Worm (Caenorhabditis elegans): ENCODE results near the gene R186.8.
A peak's percentile ranks its signal among the peaks of the same experiment; 100 is the strongest.

R186.8 gene

ce11 chrV:12970575-12971160 lies 2.9 kb upstream of the R186.8 start, which contains the start of gene pnn-1:
Gene pnn-1 (plus strand): TSS chrV:12971110.
- peak; percentile 28 to 84 for TF ChIP-seq lsy-2 (tag; optimal IDR thresholded peaks at IDR 0.05)
- TF ChIP-seq C34F6.9 (tag; optimal IDR thresholded peaks at IDR 0.05): peak; percentile 45
- peak; percentile 4 for TF ChIP-seq crh-2 (tag; optimal IDR thresholded peaks at IDR 0.05)
- no peak for TF ChIP-seq ZK546.5 (tag; optimal IDR thresholded peaks at IDR 0.05)
- peak; percentile 55 for TF ChIP-seq unc-55 (GFP tag; optimal IDR thresholded peaks at IDR 0.05)
- no peak for TF ChIP-seq dmd-4 (tag; optimal IDR thresholded peaks at IDR 0.05)
- TF ChIP-seq mab-5 (tag; optimal IDR thresholded peaks at IDR 0.05): no peak
- TF ChIP-seq ztf-4 (tag; optimal IDR thresholded peaks at IDR 0.05): no peak
- peak; percentile 1 for TF ChIP-seq sma-9 (GFP tag; optimal IDR thresholded peaks at IDR 0.05)
- TF ChIP-seq sma-9 (tag; optimal IDR thresholded peaks at IDR 0.05): no peak
- TF ChIP-seq lin-13 (GFP tag; optimal IDR thresholded peaks at IDR 0.05): peak; percentile 58
- peak; percentile 61 for TF ChIP-seq nhr-25 (tag; optimal IDR thresholded peaks at IDR 0.05)
- peak; percentile 28 for TF ChIP-seq nhr-129 (tag; optimal IDR thresholded peaks at IDR 0.05)
- no peak for TF ChIP-seq ama-1 (optimal IDR thresholded peaks at IDR 0.05)
- TF ChIP-seq peb-1 (tag; optimal IDR thresholded peaks at IDR 0.05): no peak
- peak; percentile 26 for TF ChIP-seq sem-4 (tag; optimal IDR thresholded peaks at IDR 0.05)

ce11 chrV:12968555-12968954 lies 773 bp upstream of the R186.8 start, which contains the start of gene lin-46:
Gene lin-46 (plus strand): TSS chrV:12968855.
- TF ChIP-seq peb-1 (tag; optimal IDR thresholded peaks at IDR 0.05) (no peak), zag-1 (tag; optimal IDR thresholded peaks at IDR 0.05) (no peak), F13H6.1 (tag; optimal IDR thresholded peaks at IDR 0.05) (no peak), sma-9 (GFP tag; optimal IDR thresholded peaks at IDR 0.05) (no peak), sma-9 (tag; optimal IDR thresholded peaks at IDR 0.05) (no peak), ZK546.5 (tag; optimal IDR thresholded peaks at IDR 0.05) (no peak), nhr-12 (tag; optimal IDR thresholded peaks at IDR 0.05) (no peak), dmd-4 (tag; optimal IDR thresholded peaks at IDR 0.05) (no peak), blmp-1 (tag; optimal IDR thresholded peaks at IDR 0.05; ENCODE audit: insufficient read depth) (no peak), nhr-237 (tag; optimal IDR thresholded peaks at IDR 0.05) (no peak), nhr-6 (tag; optimal IDR thresholded peaks at IDR 0.05) (no peak), nhr-11 (tag; optimal IDR thresholded peaks at IDR 0.05) (no peak), sem-4 (tag; optimal IDR thresholded peaks at IDR 0.05) (no peak), lin-39 (tag; optimal IDR thresholded peaks at IDR 0.05) (no peak), mab-5 (tag; optimal IDR thresholded peaks at IDR 0.05) (no peak), nhr-21 (tag; optimal IDR thresholded peaks at IDR 0.05) (no peak), C34F6.9 (tag; optimal IDR thresholded peaks at IDR 0.05) (no peak), ceh-82 (tag; optimal IDR thresholded peaks at IDR 0.05) (no peak), unc-55 (GFP tag; optimal IDR thresholded peaks at IDR 0.05) (no peak), snpc-4 (tag; optimal IDR thresholded peaks at IDR 0.05) (no peak), mdl-1 (tag; optimal IDR thresholded peaks at IDR 0.05) (no peak)

DNA sequence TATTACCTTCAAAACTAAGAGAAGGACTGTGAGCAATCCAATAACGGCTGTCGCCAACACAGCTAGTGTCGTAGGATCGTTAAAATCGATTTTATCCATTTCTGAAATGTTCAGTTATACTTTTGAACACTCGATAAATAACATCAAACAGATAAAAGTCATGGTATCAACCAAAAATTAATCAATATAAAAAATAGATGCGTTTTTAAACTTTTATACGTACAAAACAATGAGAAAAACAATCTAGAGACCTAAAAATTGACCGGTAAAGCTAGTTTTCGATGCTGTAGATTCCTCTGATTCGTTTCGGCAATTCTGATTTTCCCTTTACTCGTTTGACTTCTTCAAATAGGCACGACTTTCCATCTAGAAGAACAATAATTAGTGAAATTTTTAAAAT lies 672 bp downstream of the R186.8 start, which contains the start of gene R186.3:
R186.3 (minus strand) TSS at position 101 of the 400 bp plus-strand sequence.
- TF ChIP-seq sem-4 (tag; optimal IDR thresholded peaks at IDR 0.05) (no peak), gmeb-1 (tag; optimal IDR thresholded peaks at IDR 0.05) (no peak), peb-1 (tag; optimal IDR thresholded peaks at IDR 0.05) (no peak), nhr-23 (tag; optimal IDR thresholded peaks at IDR 0.05) (no peak), elt-3 (tag; optimal IDR thresholded peaks at IDR 0.05) (no peak), nhr-25 (tag; optimal IDR thresholded peaks at IDR 0.05) (no peak), skn-1 (tag; optimal IDR thresholded peaks at IDR 0.05) (no peak), C34F6.9 (tag; optimal IDR thresholded peaks at IDR 0.05) (no peak), nhr-11 (tag; optimal IDR thresholded peaks at IDR 0.05) (no peak)

- TF ChIP-seq sma-9 (GFP tag; optimal IDR thresholded peaks at IDR 0.05) (no peak), sma-9 (tag; optimal IDR thresholded peaks at IDR 0.05) (no peak), snpc-4 (tag; optimal IDR thresholded peaks at IDR 0.05) (no peak), sem-4 (tag; optimal IDR thresholded peaks at IDR 0.05) (no peak)
Measured at ce11 chrV:12964076-12964475, 3.7 kb downstream of the R186.8 start, which contains the start of gene srd-35. Gene srd-35 (plus strand): TSS chrV:12964376.

DNA sequence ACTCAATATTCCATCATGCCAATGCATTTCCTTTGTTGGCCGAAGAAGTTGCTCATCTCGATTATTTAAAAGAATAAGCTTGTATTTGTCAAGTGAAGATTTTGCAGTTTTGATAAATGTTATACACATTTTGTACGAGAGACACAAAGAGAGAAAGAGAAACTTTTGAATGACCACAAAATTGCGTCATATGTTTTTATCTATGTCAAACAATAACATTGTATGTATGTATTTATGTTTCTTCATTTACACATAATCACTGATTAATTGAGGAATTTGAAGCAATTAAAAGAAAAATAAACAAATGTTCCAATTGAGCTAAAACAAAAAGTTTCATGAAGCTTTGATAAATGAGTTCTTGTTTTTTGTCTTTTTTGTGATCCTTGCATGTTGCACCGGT lies 4.6 kb downstream of the R186.8 start, which contains the start of gene hrg-9:
hrg-9 (minus strand) TSS at position 152 of the 400 bp plus-strand sequence.
- TF ChIP-seq ztf-11 (tag; optimal IDR thresholded peaks at IDR 0.05) (no peak), gmeb-1 (tag; optimal IDR thresholded peaks at IDR 0.05) (no peak), aly-2 (tag; optimal IDR thresholded peaks at IDR 0.05) (no peak), R02D3.7 (tag; optimal IDR thresholded peaks at IDR 0.05) (no peak), zag-1 (tag; optimal IDR thresholded peaks at IDR 0.05) (no peak), mab-5 (tag; optimal IDR thresholded peaks at IDR 0.05) (no peak), nhr-6 (tag; optimal IDR thresholded peaks at IDR 0.05) (no peak), nhr-25 (tag; optimal IDR thresholded peaks at IDR 0.05) (peak; percentile 34), ztf-1 (GFP tag; conservative IDR thresholded peaks at IDR 0.05) (no peak), blmp-1 (tag; optimal IDR thresholded peaks at IDR 0.05; ENCODE audit: insufficient read depth) (no peak), crh-2 (tag; optimal IDR thresholded peaks at IDR 0.05) (peak; percentile 3), nhr-12 (tag; optimal IDR thresholded peaks at IDR 0.05) (no peak), unc-55 (GFP tag; optimal IDR thresholded peaks at IDR 0.05) (no peak), alr-1 (tag; optimal IDR thresholded peaks at IDR 0.05) (no peak), nhr-11 (tag; optimal IDR thresholded peaks at IDR 0.05) (no peak), nhr-23 (tag; optimal IDR thresholded peaks at IDR 0.05) (no peak), unc-62 (GFP tag; optimal IDR thresholded peaks at IDR 0.05) (no peak), fos-1 (tag; optimal IDR thresholded peaks at IDR 0.05) (peak; percentile 6), lsy-2 (tag; optimal IDR thresholded peaks at IDR 0.05) (peak in 1 of 2 experiments; percentile 33), egl-27 (tag; optimal IDR thresholded peaks at IDR 0.05) (no peak), nhr-129 (tag; optimal IDR thresholded peaks at IDR 0.05) (peak; percentile 96), F13H6.1 (tag; optimal IDR thresholded peaks at IDR 0.05) (no peak), skn-1 (tag; optimal IDR thresholded peaks at IDR 0.05) (no peak)

All from whole organism, L2 larva.